Fruit fly (Drosophila melanogaster): Measurements from ENCODE around the gene Ca-beta.
A peak's percentile ranks its signal among the peaks of the same experiment; 100 is the strongest.

DNA sequence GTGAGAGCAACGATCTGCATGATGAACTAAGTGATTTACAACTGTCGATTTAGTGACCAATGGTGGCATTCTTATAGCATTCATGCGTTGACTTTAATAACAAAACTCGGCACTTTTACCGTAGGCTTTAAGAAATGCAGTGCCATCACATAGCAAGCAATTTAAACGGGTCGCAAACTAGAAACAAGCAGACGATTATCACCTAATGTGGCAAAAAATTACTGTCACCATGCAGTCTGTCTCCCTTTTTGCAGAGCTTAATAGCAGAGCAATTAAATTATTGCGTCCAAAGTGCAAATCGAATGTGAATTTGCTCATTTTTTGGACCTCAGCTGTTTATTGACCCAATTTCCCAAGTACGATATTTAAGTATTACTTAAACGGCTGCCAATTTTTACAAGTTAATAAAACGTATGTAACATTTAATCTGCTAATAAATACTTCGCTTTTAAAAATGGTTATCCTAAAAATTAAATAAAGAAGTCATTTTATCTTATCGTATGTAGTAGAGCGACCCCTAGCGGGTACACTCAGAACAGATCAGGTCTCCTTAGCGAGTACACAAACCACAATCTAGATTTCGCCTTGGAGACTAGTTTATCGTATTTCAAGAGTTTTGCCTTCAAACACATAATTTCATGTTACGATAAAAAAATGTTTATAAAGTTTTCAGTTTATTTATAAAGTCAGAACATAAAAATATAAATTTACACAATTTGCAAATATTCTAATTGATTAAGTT, 31.6 kb downstream of the Ca-beta start, which contains the start of gene Vm32E:
- TF ChIP-seq CTCF (optimal IDR thresholded peaks at IDR 0.05) (peak; percentile 79 to 92), CG8478 (optimal IDR thresholded peaks at IDR 0.05) (no peak)

All from S2 (cell line).